Worm (Caenorhabditis elegans): ENCODE measurements around the gene msp-113.
"Not testable (repeated sequence)": the region's sequence is repeated elsewhere in the genome, so short reads cannot be mapped to it uniquely, and the experiment has no call there.

The msp-113 gene

ce11 chrIV:5306040-5306439 is 8.3 kb downstream of the msp-113 start, which contains the start of gene ZK354.8:
Gene ZK354.8, minus strand, starts transcription at chrIV:5306140.
- TF ChIP-seq elt-1 (tag; optimal IDR thresholded peaks at IDR 0.05; ENCODE audit: borderline replicate concordance, insufficient read depth), result no peak
- no peak for TF ChIP-seq bed-3 (GFP tag; optimal IDR thresholded peaks at IDR 0.05)
- TF ChIP-seq flh-1 (GFP tag; optimal IDR thresholded peaks at IDR 0.05), result no peak
- no peak for TF ChIP-seq nhr-237 (tag; optimal IDR thresholded peaks at IDR 0.05)
- TF ChIP-seq ceh-83 (GFP tag; optimal IDR thresholded peaks at IDR 0.05), result no peak
- TF ChIP-seq drap-1 (GFP tag; optimal IDR thresholded peaks at IDR 0.05), result no peak
- no peak for TF ChIP-seq M03D4.4 (tag; optimal IDR thresholded peaks at IDR 0.05)
- no peak for TF ChIP-seq nhr-2 (tag; optimal IDR thresholded peaks at IDR 0.05)
- no peak for TF ChIP-seq cnd-1 (tag; optimal IDR thresholded peaks at IDR 0.05)
- TF ChIP-seq lin-13 (tag; optimal IDR thresholded peaks at IDR 0.05), result no peak
- TF ChIP-seq ceh-43 (GFP tag; optimal IDR thresholded peaks at IDR 0.05), result no peak
- no peak for TF ChIP-seq nhr-28 (tag; optimal IDR thresholded peaks at IDR 0.05)
- TF ChIP-seq zip-8 (tag; optimal IDR thresholded peaks at IDR 0.05), result no peak

ce11 chrIV:5308046-5308643 is 10.4 kb downstream of the msp-113 start, which contains the start of the genes ZK354.9 and msp-58:
Gene ZK354.9, minus strand, starts transcription at chrIV:5308146.
Gene msp-58, plus strand, starts transcription at chrIV:5308593.
- TF ChIP-seq nhr-76 (tag; optimal IDR thresholded peaks at IDR 0.05); ham-2 (GFP tag; optimal IDR thresholded peaks at IDR 0.05); mep-1 (tag; optimal IDR thresholded peaks at IDR 0.05): not testable (repeated sequence)

ce11 chrIV:5309742-5310141 is 12.0 kb downstream of the msp-113 start, which contains the start of gene ZK354.3:
Gene ZK354.3, plus strand, starts transcription at chrIV:5310042.
- TF ChIP-seq mab-5 (tag; optimal IDR thresholded peaks at IDR 0.05) (no peak), cnd-1 (tag; optimal IDR thresholded peaks at IDR 0.05) (no peak), ceh-83 (GFP tag; optimal IDR thresholded peaks at IDR 0.05) (no peak), sem-2 (GFP tag; optimal IDR thresholded peaks at IDR 0.05) (no peak), drap-1 (GFP tag; optimal IDR thresholded peaks at IDR 0.05) (no peak), elt-3 (tag; optimal IDR thresholded peaks at IDR 0.05) (no peak), ham-2 (GFP tag; optimal IDR thresholded peaks at IDR 0.05) (no peak)

- not testable (repeated sequence) for TF ChIP-seq blmp-1 (tag; optimal IDR thresholded peaks at IDR 0.05); nhr-2 (tag; optimal IDR thresholded peaks at IDR 0.05); unc-62 (GFP tag; optimal IDR thresholded peaks at IDR 0.05)
Measured at ce11 chrIV:5313011-5313410, 15.2 kb downstream of the msp-113 start, which contains the start of the genes msp-59 and ZK354.2. Gene msp-59, minus strand, starts transcription at chrIV:5313111. Gene ZK354.2, plus strand, starts transcription at chrIV:5313405.

ce11 chrIV:5316223-5316622 is 18.5 kb downstream of the msp-113 start, which contains the start of gene msp-65:
Gene msp-65, plus strand, starts transcription at chrIV:5316523.
- not testable (repeated sequence) for TF ChIP-seq hlh-1 (tag; optimal IDR thresholded peaks at IDR 0.05); bed-3 (GFP tag; optimal IDR thresholded peaks at IDR 0.05); flh-1 (GFP tag; optimal IDR thresholded peaks at IDR 0.05)

- TF ChIP-seq mls-2 (tag; optimal IDR thresholded peaks at IDR 0.05) (no peak), ztf-11 (tag; optimal IDR thresholded peaks at IDR 0.05) (no peak), blmp-1 (tag; optimal IDR thresholded peaks at IDR 0.05) (no peak), tbx-8 (GFP tag; optimal IDR thresholded peaks at IDR 0.05) (no peak), ces-1 (GFP tag; optimal IDR thresholded peaks at IDR 0.05) (no peak), unc-62 (GFP tag; optimal IDR thresholded peaks at IDR 0.05) (no peak), elt-3 (tag; optimal IDR thresholded peaks at IDR 0.05) (no peak), elt-1 (tag; optimal IDR thresholded peaks at IDR 0.05; ENCODE audit: borderline replicate concordance, insufficient read depth) (no peak), bed-3 (GFP tag; optimal IDR thresholded peaks at IDR 0.05) (no peak), sem-2 (GFP tag; optimal IDR thresholded peaks at IDR 0.05) (no peak), sptf-1 (tag; optimal IDR thresholded peaks at IDR 0.05) (no peak), snpc-4 (tag; optimal IDR thresholded peaks at IDR 0.05) (no peak), nhr-2 (tag; optimal IDR thresholded peaks at IDR 0.05) (no peak), zip-8 (tag; optimal IDR thresholded peaks at IDR 0.05) (no peak), lin-32 (GFP tag; optimal IDR thresholded peaks at IDR 0.05) (no peak)
Measured at ce11 chrIV:5317106-5317505, 19.3 kb downstream of the msp-113 start.

Data from whole organism, mixed stage, embryonic.